Worm (Caenorhabditis elegans) whole organism, dauer: ENCODE data around the gene Y43F8B.19.

Experiments used
- unc-62 ChIP-seq: sonication (generic microtip); optimal IDR thresholded peaks from 2 replicates; lab custom pipeline; 2017; ENCODE audit warnings: missing biosample characterization, missing genetic modification reagents, missing genetic modification characterization

Y43F8B.19 gene

ce11 chrV:19491302-19491701 is 20.8 kb downstream of the Y43F8B.19 start, which contains the start of gene Y43F8B.29:
TSS of gene Y43F8B.29 (plus strand) at chrV:19491602.
- TF ChIP-seq unc-62 (GFP tag; lab: Kevin White, UChicago): no peak

- no peak for TF ChIP-seq unc-62 (GFP tag; lab: Kevin White, UChicago)
These were observed 21.6 kb downstream of the Y43F8B.19 start, which contains the start of gene Y43F8B.7 for ce11 chrV:19490461-19490860. TSS of gene Y43F8B.7 (plus strand) at chrV:19490761.

- TF ChIP-seq unc-62 (GFP tag; lab: Kevin White, UChicago): no peak
These were observed 26.4 kb downstream of the Y43F8B.19 start, which contains the start of gene Y43F8B.18 for ce11 chrV:19485690-19486089. TSS of gene Y43F8B.18 (plus strand) at chrV:19485990.

ce11 chrV:19485261-19485660 is 26.8 kb downstream of the Y43F8B.19 start, which contains the start of gene Y43F8B.28:
TSS of gene Y43F8B.28 (plus strand) at chrV:19485319.
- no peak for TF ChIP-seq unc-62 (GFP tag; lab: Kevin White, UChicago)

ce11 chrV:19484507-19484906 is 27.6 kb downstream of the Y43F8B.19 start, which contains the start of gene Y43F8B.17:
TSS of gene Y43F8B.17 (plus strand) at chrV:19484721.
- no peak for TF ChIP-seq unc-62 (GFP tag; lab: Kevin White, UChicago)

ce11 chrV:19482535-19482934 is 29.6 kb downstream of the Y43F8B.19 start, which contains the start of gene Y43F8B.22:
TSS of gene Y43F8B.22 (plus strand) at chrV:19482835.
- no peak for TF ChIP-seq unc-62 (GFP tag; lab: Kevin White, UChicago)

ce11 chrV:19477852-19478251 is 34.3 kb downstream of the Y43F8B.19 start, which contains the start of gene Y43F8B.9:
TSS of gene Y43F8B.9 (plus strand) at chrV:19478152.
- TF ChIP-seq unc-62 (GFP tag; lab: Kevin White, UChicago): no peak

- TF ChIP-seq unc-62 (GFP tag; lab: Kevin White, UChicago): no peak
These were observed 34.8 kb downstream of the Y43F8B.19 start for ce11 chrV:19477302-19477701.

- no peak for TF ChIP-seq unc-62 (GFP tag; lab: Kevin White, UChicago)
These were observed 38.1 kb downstream of the Y43F8B.19 start, which contains the start of gene Y43F8B.10 for ce11 chrV:19473842-19474514. TSS of gene Y43F8B.10 (plus strand) at chrV:19474464.

ce11 chrV:19470385-19470784 is 41.7 kb downstream of the Y43F8B.19 start, which contains the start of gene Y43F8B.11:
TSS of gene Y43F8B.11 (plus strand) at chrV:19470685.
- TF ChIP-seq unc-62 (GFP tag; lab: Kevin White, UChicago): no peak

- no peak for TF ChIP-seq unc-62 (GFP tag; lab: Kevin White, UChicago)
These were observed 44.0 kb downstream of the Y43F8B.19 start, which contains the start of gene Y43F8B.12 for ce11 chrV:19468083-19468482. TSS of gene Y43F8B.12 (plus strand) at chrV:19468383.

- no peak for TF ChIP-seq unc-62 (GFP tag; lab: Kevin White, UChicago)
These were observed 44.5 kb downstream of the Y43F8B.19 start, which contains the start of gene Y43F8B.23 for ce11 chrV:19467574-19467973. TSS of gene Y43F8B.23 (minus strand) at chrV:19467648.

ce11 chrV:19462612-19463011 is 49.5 kb downstream of the Y43F8B.19 start, which contains the start of gene Y43F8B.25:
TSS of gene Y43F8B.25 (plus strand) at chrV:19462912.
- TF ChIP-seq unc-62 (GFP tag; lab: Kevin White, UChicago): no peak

ce11 chrV:19462020-19462419 is 50.1 kb downstream of the Y43F8B.19 start, which contains the start of gene Y43F8B.15:
TSS of gene Y43F8B.15 (minus strand) at chrV:19462120.
- no peak for TF ChIP-seq unc-62 (GFP tag; lab: Kevin White, UChicago)
